Worm (Caenorhabditis elegans) whole organism, early embryonic: ENCODE results near the gene B0280.17.

Source experiments
- B0310.2 ChIP-seq: sonication (generic microtip); optimal IDR thresholded peaks from 2 replicates; lab custom pipeline; 2016; ENCODE audit warnings: mild to moderate bottlenecking, missing genetic modification characterization, missing compliant biosample characterization
- F13C5.2 ChIP-seq: sonication (generic microtip); optimal IDR thresholded peaks from 2 replicates; lab custom pipeline; 2017; ENCODE audit warnings: mild to moderate bottlenecking, missing genetic modification characterization, inconsistent platforms, missing compliant biosample characterization
- ama-1 ChIP-seq: fragments of 150-350 bp; optimal IDR thresholded peaks from 2 replicates; lab custom pipeline; 2014
- ceh-13 ChIP-seq: fragments of 200-800 bp; sonication (Bioruptor generic); optimal IDR thresholded peaks from 2 replicates; lab custom pipeline; 2018; ENCODE audit warnings: mild to moderate bottlenecking, missing genetic modification characterization, missing compliant biosample characterization
- ceh-36 ChIP-seq: sonication (generic microtip); optimal IDR thresholded peaks from 2 replicates; lab custom pipeline; 2016; ENCODE audit warnings: missing genetic modification characterization, inconsistent platforms, missing compliant biosample characterization
- ets-7 ChIP-seq: sonication (generic microtip); optimal IDR thresholded peaks from 2 replicates; lab custom pipeline; 2016; ENCODE audit warnings: missing genotype, missing genetic modification characterization, missing compliant biosample characterization
- flt-1 ChIP-seq: fragments of 200-800 bp; sonication (Bioruptor generic); IDR thresholded peaks from 2 replicates; pipeline ENCODE4 v1.3.6; 2022; ENCODE audit warnings: missing genetic modification characterization, missing compliant biosample characterization
- pes-1 ChIP-seq: fragments of 200-800 bp; sonication (Bioruptor generic); IDR thresholded peaks from 2 replicates; pipeline ENCODE4 v1.3.6; 2022; ENCODE audit warnings: missing genetic modification reagents, missing genetic modification characterization, missing compliant biosample characterization

DNA sequence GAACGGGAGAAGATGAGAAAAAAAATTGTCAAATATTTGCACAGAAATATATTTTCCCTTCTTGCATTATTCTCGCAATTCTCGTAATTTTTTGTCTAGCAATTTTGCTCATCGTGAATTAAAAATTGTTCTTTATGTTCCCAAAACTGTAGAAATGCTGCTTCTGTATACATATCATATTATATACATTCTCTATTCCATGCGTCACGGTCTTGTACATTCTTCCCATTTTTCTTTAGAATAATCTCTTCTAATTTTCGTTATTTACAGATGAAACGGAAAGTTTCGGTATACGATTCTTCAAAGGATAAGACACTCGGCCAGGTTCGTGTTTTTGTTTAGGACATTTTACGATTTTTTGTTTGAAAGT, 31.6 kb upstream of the B0280.17 start, which contains the start of gene acs-4:
- TF ChIP-seq ama-1 (lab: Kevin White, UChicago) (no peak), B0310.2 (tag; lab: Kevin White, UChicago) (no peak), pes-1 (no peak), flt-1 (GFP tag; lab: Robert Waterston, UW) (no peak), ets-7 (tag; lab: Kevin White, UChicago) (no peak), F13C5.2 (no peak), ceh-36 (tag; lab: Kevin White, UChicago) (no peak), ceh-13 (no peak)
